Fruit fly (Drosophila melanogaster) whole organism, embryonic: Measurements from ENCODE around the gene CG13471.

Experiments
- ATbp ChIP-seq: fragments of 200-800 bp; sonication (Bioruptor generic); optimal IDR thresholded peaks from 2 replicates; lab custom pipeline; 2017; ENCODE audit warnings: missing biosample characterization, mild to moderate bottlenecking, missing genetic modification characterization, missing genetic modification reagents
- Bdp1 ChIP-seq: fragments of 200-800 bp; sonication (Bioruptor generic); optimal IDR thresholded peaks from 3 replicates; lab custom pipeline; 2016; ENCODE audit warnings: missing biosample characterization, missing genetic modification characterization
- CG10209 ChIP-seq: fragments of 200-800 bp; sonication (Bioruptor generic); optimal IDR thresholded peaks from 3 replicates; lab custom pipeline; 2017; ENCODE audit warnings: missing biosample characterization, mild to moderate bottlenecking, missing genetic modification characterization, missing genetic modification reagents
- CG10654 ChIP-seq: fragments of 200-800 bp; sonication (Bioruptor generic); optimal IDR thresholded peaks from 2 replicates; lab custom pipeline; 2016; ENCODE audit warnings: missing biosample characterization, missing genetic modification characterization
- CG10959 ChIP-seq: fragments of 200-800 bp; sonication (Bioruptor generic); IDR thresholded peaks from 2 replicates; pipeline ENCODE4 v1.3.6; 2022; ENCODE audit warnings: missing biosample characterization, missing genetic modification characterization
- CG12071 ChIP-seq: fragments of 200-800 bp; sonication (Bioruptor generic); optimal IDR thresholded peaks from 3 replicates; lab custom pipeline; 2018; ENCODE audit warnings: missing biosample characterization, mild to moderate bottlenecking, missing genetic modification characterization
- CG12659 ChIP-seq: fragments of 200-800 bp; sonication (Bioruptor generic); optimal IDR thresholded peaks from 3 replicates; lab custom pipeline; 2017; ENCODE audit warnings: mild to moderate bottlenecking, missing biosample characterization, missing genetic modification reagents, missing genetic modification characterization
- CG14014 ChIP-seq: fragments of 200-800 bp; sonication (Bioruptor generic); IDR thresholded peaks from 2 replicates; pipeline ENCODE4 v1.3.6; 2022; ENCODE audit warnings: missing biosample characterization, missing genetic modification characterization
- CG14965 ChIP-seq: fragments of 200-800 bp; sonication (Bioruptor generic); optimal IDR thresholded peaks from 2 replicates; lab custom pipeline; 2016; ENCODE audit warnings: missing biosample characterization, missing genetic modification characterization, borderline replicate concordance
- CG2202 ChIP-seq: fragments of 200-800 bp; sonication (Bioruptor generic); optimal IDR thresholded peaks from 2 replicates; lab custom pipeline; 2018; ENCODE audit warnings: missing biosample characterization, mild to moderate bottlenecking, missing genetic modification characterization
- CG2678 ChIP-seq: fragments of 200-800 bp; sonication (Bioruptor generic); optimal IDR thresholded peaks from 3 replicates; lab custom pipeline; 2019; ENCODE audit warnings: missing biosample characterization, mild to moderate bottlenecking, missing genetic modification characterization, moderate library complexity
- CG2875 ChIP-seq: fragments of 200-800 bp; sonication (Bioruptor generic); optimal IDR thresholded peaks from 2 replicates; lab custom pipeline; 2017; ENCODE audit warnings: missing biosample characterization, mild to moderate bottlenecking, missing genetic modification characterization, missing genetic modification reagents
- CG30431 ChIP-seq: fragments of 200-800 bp; sonication (Bioruptor generic); optimal IDR thresholded peaks from 2 replicates; lab custom pipeline; 2017; ENCODE audit warnings: missing biosample characterization, missing genetic modification characterization
- CG34224 ChIP-seq: fragments of 200-800 bp; sonication (Bioruptor generic); IDR thresholded peaks from 3 replicates; pipeline ENCODE4 v1.3.6; 2022; ENCODE audit warnings: missing biosample characterization, missing genetic modification characterization; ENCODE audit not compliant: partially characterized antibody
- CG3726 ChIP-seq: fragments of 200-800 bp; sonication (Bioruptor generic); IDR thresholded peaks from 3 replicates; pipeline ENCODE4, ENCODE4 v1.3.6; 2022; ENCODE audit warnings: missing biosample characterization, missing genetic modification characterization
- CG8089 ChIP-seq: fragments of 200-800 bp; sonication (Bioruptor generic); optimal IDR thresholded peaks from 3 replicates; lab custom pipeline; 2016; ENCODE audit warnings: missing biosample characterization, missing genetic modification characterization
- CG8478 ChIP-seq: fragments of >200 bp; optimal IDR thresholded peaks from 2 replicates; lab custom pipeline; 2018
- Chrac-16 ChIP-seq: fragments of 200-800 bp; sonication (Bioruptor generic); optimal IDR thresholded peaks from 3 replicates; lab custom pipeline; 2016; ENCODE audit warnings: missing biosample characterization, missing genetic modification characterization
- D19A ChIP-seq: fragments of 200-800 bp; optimal IDR thresholded peaks from 3 replicates; lab custom pipeline; 2019; ENCODE audit warnings: missing biosample characterization, mild to moderate bottlenecking, missing genetic modification characterization, moderate library complexity
- Doc2 ChIP-seq: fragments of 200-800 bp; sonication (Bioruptor generic); IDR thresholded peaks from 2 replicates; pipeline ENCODE4 v1.3.6; 2022; ENCODE audit warnings: missing biosample characterization, missing genetic modification characterization
- Drgx ChIP-seq: fragments of 200-800 bp; sonication (Bioruptor generic); IDR thresholded peaks from 2 replicates; pipeline ENCODE4 v1.3.6; 2022; ENCODE audit warnings: missing biosample characterization, missing genetic modification characterization
- Hr51 ChIP-seq, 2 experiments: fragments of 200-800 bp; sonication (Bioruptor generic); optimal IDR thresholded peaks; 2 replicates in 1 of 2; 3 replicates in 1 of 2; lab custom pipeline; 2016 to 2018; ENCODE audit warnings: missing biosample characterization in 2 of 2, missing genetic modification characterization in 2 of 2, mild to moderate bottlenecking in 1 of 2, moderate library complexity in 1 of 2
- Kr ChIP-seq: fragments of 200-800 bp; sonication (Bioruptor generic); optimal IDR thresholded peaks from 2 replicates; lab custom pipeline; 2017; ENCODE audit warnings: missing biosample characterization, mild to moderate bottlenecking, missing genetic modification characterization
- Mad ChIP-seq: fragments of 200-800 bp; sonication (Bioruptor generic); optimal IDR thresholded peaks from 2 replicates; lab custom pipeline; 2016; ENCODE audit warnings: missing biosample characterization, missing genetic modification characterization
- Meics ChIP-seq: fragments of 200-800 bp; sonication (Bioruptor generic); optimal IDR thresholded peaks from 2 replicates; lab custom pipeline; 2017; ENCODE audit warnings: missing biosample characterization, mild to moderate bottlenecking, missing genetic modification characterization
- NC2α ChIP-seq: fragments of 200-800 bp; sonication (Bioruptor generic); optimal IDR thresholded peaks from 2 replicates; lab custom pipeline; 2016; ENCODE audit warnings: missing biosample characterization, missing genetic modification characterization
- Oli ChIP-seq: fragments of 200-800 bp; sonication (Bioruptor generic); optimal IDR thresholded peaks from 2 replicates; lab custom pipeline; 2018; ENCODE audit warnings: missing biosample characterization, mild to moderate bottlenecking, missing genetic modification characterization, moderate library complexity
- Sin3A ChIP-seq: fragments of >200 bp; optimal IDR thresholded peaks from 2 replicates; lab custom pipeline; 2018
- TFAM ChIP-seq: fragments of 200-800 bp; sonication (Bioruptor generic); optimal IDR thresholded peaks from 2 replicates; lab custom pipeline; 2017; ENCODE audit warnings: missing biosample characterization, missing genetic modification characterization, inconsistent platforms
- ase ChIP-seq: fragments of 200-800 bp; sonication (Bioruptor generic); IDR thresholded peaks from 3 replicates; pipeline ENCODE4 v1.3.6; 2022; ENCODE audit warnings: missing biosample characterization, missing genetic modification characterization
- chn ChIP-seq: fragments of 200-800 bp; sonication (Bioruptor generic); optimal IDR thresholded peaks from 2 replicates; lab custom pipeline; 2016; ENCODE audit warnings: missing biosample characterization, missing genetic modification characterization
- en ChIP-seq: fragments of 200-800 bp; sonication (Bioruptor generic); optimal IDR thresholded peaks from 2 replicates; lab custom pipeline; 2016; ENCODE audit warnings: missing biosample characterization, missing genetic modification characterization
- eyg ChIP-seq: fragments of 200-800 bp; sonication (Bioruptor generic); optimal IDR thresholded peaks from 3 replicates; lab custom pipeline; 2016; ENCODE audit warnings: missing biosample characterization, missing genetic modification characterization
- gcm ChIP-seq: fragments of 200-800 bp; sonication (Bioruptor generic); optimal IDR thresholded peaks from 2 replicates; lab custom pipeline; 2019; ENCODE audit warnings: missing biosample characterization, mild to moderate bottlenecking, missing genetic modification characterization, moderate library complexity
- gem ChIP-seq: fragments of 200-800 bp; sonication (Bioruptor generic); optimal IDR thresholded peaks from 2 replicates; lab custom pipeline; 2019; ENCODE audit warnings: missing biosample characterization, mild to moderate bottlenecking, missing genetic modification characterization, moderate library complexity
- h ChIP-seq: fragments of >200 bp; optimal IDR thresholded peaks from 2 replicates; lab custom pipeline; 2017
- inv ChIP-seq: fragments of 200-800 bp; sonication (Bioruptor generic); IDR thresholded peaks from 2 replicates; pipeline ENCODE4 v1.3.6; 2022; ENCODE audit warnings: missing biosample characterization, missing genetic modification characterization; ENCODE audit not compliant: partially characterized antibody
- knrl ChIP-seq: fragments of 200-800 bp; sonication (Bioruptor generic); IDR thresholded peaks from 3 replicates; pipeline ENCODE4 v1.3.6; 2022; ENCODE audit warnings: missing biosample characterization, missing genetic modification characterization; ENCODE audit not compliant: partially characterized antibody
- lilli ChIP-seq: fragments of 200-800 bp; sonication (Bioruptor generic); optimal IDR thresholded peaks from 3 replicates; lab custom pipeline; 2016; ENCODE audit warnings: missing biosample characterization, missing genetic modification characterization
- mam ChIP-seq: fragments of 200-800 bp; sonication (Bioruptor generic); optimal IDR thresholded peaks from 3 replicates; lab custom pipeline; 2016; ENCODE audit warnings: missing biosample characterization, missing genetic modification characterization
- nerfin-2 ChIP-seq: fragments of 200-800 bp; sonication (Bioruptor generic); IDR thresholded peaks from 2 replicates; pipeline ENCODE4 v1.3.6; 2022; ENCODE audit warnings: missing biosample characterization, missing genetic modification characterization; ENCODE audit not compliant: partially characterized antibody
- p53 ChIP-seq: fragments of 200-800 bp; sonication (Bioruptor generic); optimal IDR thresholded peaks from 2 replicates; lab custom pipeline; 2016; ENCODE audit warnings: missing biosample characterization, missing genetic modification characterization
- pita ChIP-seq: fragments of 200-800 bp; sonication (Bioruptor generic); optimal IDR thresholded peaks from 2 replicates; lab custom pipeline; 2017; ENCODE audit warnings: missing biosample characterization, mild to moderate bottlenecking, missing genetic modification characterization
- run ChIP-seq: fragments of 200-800 bp; sonication (Bioruptor generic); optimal IDR thresholded peaks from 3 replicates; lab custom pipeline; 2018; ENCODE audit warnings: missing biosample characterization, mild to moderate bottlenecking, missing genetic modification characterization
- scrt ChIP-seq: fragments of 200-800 bp; sonication (Bioruptor generic); optimal IDR thresholded peaks from 2 replicates; lab custom pipeline; 2018; ENCODE audit warnings: missing biosample characterization, mild to moderate bottlenecking, missing genetic modification characterization, moderate library complexity
- sob ChIP-seq: fragments of 200-800 bp; sonication (Bioruptor generic); IDR thresholded peaks from 2 replicates; pipeline ENCODE4 v1.3.6; 2022; ENCODE audit warnings: missing biosample characterization, missing genetic modification characterization
- tin ChIP-seq: fragments of 200-800 bp; sonication (Bioruptor generic); optimal IDR thresholded peaks from 3 replicates; lab custom pipeline; 2016; ENCODE audit warnings: missing biosample characterization, missing genetic modification characterization
- trh ChIP-seq: fragments of 200-800 bp; sonication (Bioruptor generic); optimal IDR thresholded peaks from 2 replicates; lab custom pipeline; 2016; ENCODE audit warnings: missing biosample characterization, missing genetic modification characterization
- vnd ChIP-seq: fragments of 200-800 bp; sonication (Bioruptor generic); IDR thresholded peaks from 3 replicates; pipeline ENCODE4 v1.3.6; 2022; ENCODE audit warnings: missing biosample characterization, missing genetic modification characterization; ENCODE audit not compliant: partially characterized antibody
- yki ChIP-seq: fragments of >200 bp; optimal IDR thresholded peaks from 3 replicates; lab custom pipeline; 2018

Gene CG13471

dm6 chr3L:14756724-14757463 lies 23.6 kb upstream of the CG13471 start (continued):
- TF ChIP-seq NC2α (GFP tag; lab: Kevin White, UChicago), result peak; percentile 77
- TF ChIP-seq mam (GFP tag; lab: Kevin White, UChicago), result peak; percentile 96
- peak; percentile 66 for TF ChIP-seq en
- peak; percentile 77 for TF ChIP-seq CG10654 (GFP tag; lab: Kevin White, UChicago)
- TF ChIP-seq eyg (GFP tag; lab: Kevin White, UChicago), result peak; percentile 70
- TF ChIP-seq h (lab: Kevin White, UChicago), result no peak
- TF ChIP-seq CG2875 (GFP tag; lab: Kevin White, UChicago), result peak; percentile 75
- TF ChIP-seq CG2678 (tag; lab: Kevin White, UChicago), result peak; percentile 90
- TF ChIP-seq Meics, result peak; percentile 94
- no peak for TF ChIP-seq vnd (GFP tag; lab: Robert Waterston, UW)
- peak; percentile 84 for TF ChIP-seq CG12071 (GFP tag; lab: Kevin White, UChicago)
- TF ChIP-seq yki (lab: Kevin White, UChicago), result peak; percentile 83
- peak; percentile 72 for TF ChIP-seq CG30431 (GFP tag; lab: Kevin White, UChicago)
- peak; percentile 95 for TF ChIP-seq Drgx
- peak; percentile 91 for TF ChIP-seq CG12659 (GFP tag; lab: Kevin White, UChicago)
- TF ChIP-seq pita, result no peak
- TF ChIP-seq Mad (GFP tag; lab: Kevin White, UChicago), result peak; percentile 85
- peak; percentile 93 for TF ChIP-seq ase (GFP tag; lab: Robert Waterston, UW)
- TF ChIP-seq Doc2, result no peak; the same call in none of the 2 replicates
- TF ChIP-seq CG8478, result peak; percentile 35
- TF ChIP-seq inv (GFP tag; lab: Robert Waterston, UW), result no peak; the same call in 1 of the 2 replicates
- TF ChIP-seq Kr, result no peak
- TF ChIP-seq Hr51 (GFP tag; optimal IDR thresholded peaks at IDR 0.05; lab: Kevin White, UChicago), result peak; percentile 80 to 88
- peak; percentile 82 for TF ChIP-seq p53 (GFP tag; lab: Kevin White, UChicago)
- peak; percentile 77; the same call in 1 of the 3 replicates for TF ChIP-seq CG3726 (GFP tag; lab: Robert Waterston, UW)
- TF ChIP-seq lilli, result peak; percentile 95
- peak; percentile 11 for TF ChIP-seq Sin3A (lab: Kevin White, UChicago)
- peak; percentile 74 for TF ChIP-seq CG14965 (GFP tag; lab: Kevin White, UChicago)
- TF ChIP-seq run (tag; lab: Kevin White, UChicago), result peak; percentile 18
- TF ChIP-seq D19A (tag; lab: Kevin White, UChicago), result peak; percentile 68
- TF ChIP-seq gcm (GFP tag; lab: Kevin White, UChicago), result peak; percentile 51
- peak; percentile 89 for TF ChIP-seq tin
- TF ChIP-seq sob (GFP tag; lab: Robert Waterston, UW), result peak; percentile 90
- TF ChIP-seq CG14014 (GFP tag; lab: Robert Waterston, UW), result peak; percentile 92
- peak; percentile 44 for TF ChIP-seq CG2202
- TF ChIP-seq chn, result peak; percentile 89
- TF ChIP-seq CG10959 (GFP tag; lab: Robert Waterston, UW), result peak; percentile 55; the same call in 1 of the 2 replicates
- TF ChIP-seq nerfin-2 (GFP tag; lab: Robert Waterston, UW), result no peak
- peak; percentile 87 for TF ChIP-seq CG8089 (GFP tag; lab: Kevin White, UChicago)
- peak; percentile 80 for TF ChIP-seq Bdp1 (GFP tag; lab: Kevin White, UChicago)
- TF ChIP-seq Chrac-16, result peak; percentile 89
- TF ChIP-seq ATbp (GFP tag; lab: Kevin White, UChicago), result peak; percentile 86
- peak; percentile 36; the same call in 2 of the 3 replicates for TF ChIP-seq CG34224 (GFP tag; lab: Robert Waterston, UW)
- peak; percentile 85 for TF ChIP-seq CG10209 (GFP tag; lab: Kevin White, UChicago)
- TF ChIP-seq Oli (tag; lab: Kevin White, UChicago), result peak; percentile 86
- TF ChIP-seq TFAM (GFP tag; lab: Kevin White, UChicago), result peak; percentile 2
- TF ChIP-seq knrl (GFP tag; lab: Robert Waterston, UW), result peak; percentile 25; the same call in 1 of the 3 replicates
- peak; percentile 88 for TF ChIP-seq scrt (GFP tag; lab: Kevin White, UChicago)
- peak; percentile 89 for TF ChIP-seq gem (tag; lab: Kevin White, UChicago)
- peak; percentile 67 for TF ChIP-seq trh (GFP tag; lab: Kevin White, UChicago)
